Fruit fly (Drosophila melanogaster) whole organism: ENCODE results near the gene CG15258.

Experiments used
- CG8478 ChIP-seq: fragments of >200 bp; optimal IDR thresholded peaks from 2 replicates; lab custom pipeline; 2018; ENCODE audit warnings: inconsistent platforms
- Dll ChIP-seq: fragments of >200 bp; optimal IDR thresholded peaks from 2 replicates; lab custom pipeline; 2017
- EcR ChIP-seq, 2 experiments: fragments of >200 bp; optimal IDR thresholded peaks; 2 replicates each; lab custom pipeline; 2017; ENCODE audit warnings: missing biosample characterization in 2 of 2, missing genetic modification characterization in 2 of 2, missing genetic modification reagents in 2 of 2
- pan ChIP-seq: fragments of >200 bp; optimal IDR thresholded peaks from 2 replicates; lab custom pipeline; 2017
- psq ChIP-seq: fragments of >200 bp; optimal IDR thresholded peaks from 2 replicates; lab custom pipeline; 2017
- usp ChIP-seq: fragments of >200 bp; optimal IDR thresholded peaks from 2 replicates; lab custom pipeline; 2017; ENCODE audit warnings: missing biosample characterization, missing genetic modification characterization, mixed read lengths

Gene CG15258

dm6 chr2L:15325555-15326285, 35.7 kb downstream of the CG15258 start:
- TF ChIP-seq usp (GFP tag; lab: Kevin White, UChicago): no peak
- TF ChIP-seq psq (lab: Kevin White, UChicago): no peak
- no peak for TF ChIP-seq EcR (GFP tag; optimal IDR thresholded peaks at IDR 0.05; lab: Kevin White, UChicago)
- TF ChIP-seq Dll (lab: Kevin White, UChicago): no peak
- no peak for TF ChIP-seq CG8478
- TF ChIP-seq pan: no peak

- TF ChIP-seq psq (lab: Kevin White, UChicago): no peak
- no peak for TF ChIP-seq CG8478
- TF ChIP-seq EcR (GFP tag; optimal IDR thresholded peaks at IDR 0.05; lab: Kevin White, UChicago): no peak
- TF ChIP-seq usp (GFP tag; lab: Kevin White, UChicago): no peak
- no peak for TF ChIP-seq pan
- no peak for TF ChIP-seq Dll (lab: Kevin White, UChicago)
Observed at dm6 chr2L:15324103-15324840, 37.2 kb downstream of the CG15258 start.

- TF ChIP-seq Dll (lab: Kevin White, UChicago): no peak
- TF ChIP-seq EcR (GFP tag; optimal IDR thresholded peaks at IDR 0.05; lab: Kevin White, UChicago): no peak
- TF ChIP-seq usp (GFP tag; lab: Kevin White, UChicago): no peak
- no peak for TF ChIP-seq CG8478
- TF ChIP-seq psq (lab: Kevin White, UChicago): no peak
- no peak for TF ChIP-seq pan
Observed at dm6 chr2L:15323196-15323595, 38.2 kb downstream of the CG15258 start.

dm6 chr2L:15321408-15321807, 40.0 kb downstream of the CG15258 start:
- TF ChIP-seq psq (lab: Kevin White, UChicago) (no peak), EcR (GFP tag; optimal IDR thresholded peaks at IDR 0.05; lab: Kevin White, UChicago) (no peak), CG8478 (no peak), usp (GFP tag; lab: Kevin White, UChicago) (no peak), Dll (lab: Kevin White, UChicago) (no peak), pan (no peak)

- TF ChIP-seq EcR (GFP tag; optimal IDR thresholded peaks at IDR 0.05; lab: Kevin White, UChicago) (no peak), pan (no peak), usp (GFP tag; lab: Kevin White, UChicago) (no peak)
Observed at dm6 chr2L:15319874-15320273, 41.6 kb downstream of the CG15258 start.

- TF ChIP-seq usp (GFP tag; lab: Kevin White, UChicago) (no peak), EcR (GFP tag; optimal IDR thresholded peaks at IDR 0.05; lab: Kevin White, UChicago) (no peak), pan (no peak), CG8478 (no peak), Dll (lab: Kevin White, UChicago) (no peak), psq (lab: Kevin White, UChicago) (no peak)
Observed at dm6 chr2L:15319208-15319607, 42.2 kb downstream of the CG15258 start.

- TF ChIP-seq usp (GFP tag; lab: Kevin White, UChicago) (no peak), psq (lab: Kevin White, UChicago) (no peak), Dll (lab: Kevin White, UChicago) (no peak), CG8478 (no peak), pan (no peak), EcR (GFP tag; optimal IDR thresholded peaks at IDR 0.05; lab: Kevin White, UChicago) (no peak)
Observed at dm6 chr2L:15318801-15319200, 42.6 kb downstream of the CG15258 start, which contains the start of gene nht. Gene nht (minus strand): TSS chr2L:15318901.

dm6 chr2L:15316410-15316809, 45.0 kb downstream of the CG15258 start:
- TF ChIP-seq EcR (GFP tag; optimal IDR thresholded peaks at IDR 0.05; lab: Kevin White, UChicago): no peak
- TF ChIP-seq pan: no peak
- TF ChIP-seq CG8478: no peak
- TF ChIP-seq usp (GFP tag; lab: Kevin White, UChicago): no peak
- TF ChIP-seq Dll (lab: Kevin White, UChicago): no peak
- TF ChIP-seq psq (lab: Kevin White, UChicago): no peak

- TF ChIP-seq pan (no peak), CG8478 (no peak), EcR (GFP tag; optimal IDR thresholded peaks at IDR 0.05; lab: Kevin White, UChicago) (no peak), psq (lab: Kevin White, UChicago) (no peak), Dll (lab: Kevin White, UChicago) (no peak), usp (GFP tag; lab: Kevin White, UChicago) (no peak)
Observed at dm6 chr2L:15314903-15315302, 46.5 kb downstream of the CG15258 start.
